Fruit fly (Drosophila melanogaster): ENCODE measurements around the gene CG1368.

CG1368 gene

DNA sequence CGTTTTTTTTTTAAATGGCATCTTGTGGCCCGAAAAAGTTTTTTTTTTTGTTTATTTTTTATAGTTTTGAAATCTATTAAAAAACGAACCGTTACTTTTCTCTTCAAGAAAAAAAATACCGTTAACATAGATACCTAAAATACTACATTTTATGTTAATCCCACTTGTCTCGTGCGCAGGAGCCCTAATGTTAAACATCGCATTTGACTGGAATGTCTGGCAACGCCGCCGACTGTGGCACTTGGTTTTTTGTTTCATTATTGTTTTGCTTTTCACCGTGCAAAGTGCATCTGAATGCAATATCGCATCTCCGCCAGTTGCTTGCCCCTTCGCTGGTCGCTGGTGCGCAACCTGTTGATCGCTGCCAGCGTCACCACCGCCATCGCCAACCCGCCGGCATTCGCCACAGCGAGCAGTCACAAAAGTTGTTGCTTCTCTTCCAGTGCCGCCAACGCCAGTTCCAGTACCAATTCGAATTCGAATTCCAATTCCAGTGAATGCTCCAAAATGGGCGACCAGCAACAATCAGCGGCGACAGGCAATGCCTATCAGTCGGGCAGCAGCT, 25.5 kb downstream of the CG1368 start, which contains the start of gene CG11590 (continued):
- 0 out of 2 replicates have a peak, but pooled peaks have one; percentile 10 for TF ChIP-seq ato (GFP tag; IDR thresholded peaks at IDR 0.05; ENCODE audit: partially characterized antibody)

DNA sequence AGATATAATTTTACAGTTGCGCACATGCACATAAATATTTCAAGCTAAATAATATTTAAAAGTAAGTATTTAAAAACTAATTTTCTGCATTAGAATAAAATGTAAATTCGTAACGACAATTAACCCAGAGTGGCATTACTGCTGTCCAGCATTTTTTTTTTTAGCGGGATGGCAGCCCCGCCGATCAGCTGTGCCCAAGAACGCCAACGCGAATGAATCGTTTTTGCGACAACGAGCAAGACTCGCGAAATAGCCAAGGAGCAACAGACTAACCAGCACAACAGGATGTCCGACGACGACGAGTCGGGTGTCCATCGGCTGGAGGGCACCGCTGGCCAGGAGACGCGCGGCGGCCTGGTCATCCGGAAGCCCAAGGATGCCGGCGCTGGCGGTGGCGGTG, 26.6 kb downstream of the CG1368 start, which contains the start of gene Prp16:
Gene Prp16, plus strand, starts transcription at position 185 of the 400 bp plus-strand sequence.
- no peak for TF ChIP-seq insv (GFP tag; optimal IDR thresholded peaks at IDR 0.05)
- no peak for TF ChIP-seq CoRest (tag; optimal IDR thresholded peaks at IDR 0.05)
- TF ChIP-seq vvl (GFP tag; IDR thresholded peaks at IDR 0.05), result peak; percentile 27
- TF ChIP-seq HLH54F (GFP tag; optimal IDR thresholded peaks at IDR 0.05), result no peak
- no peak for TF ChIP-seq ato (GFP tag; IDR thresholded peaks at IDR 0.05; ENCODE audit: partially characterized antibody)
- TF ChIP-seq pzg (GFP tag; optimal IDR thresholded peaks at IDR 0.05), result peak; percentile 34
- TF ChIP-seq rib (GFP tag; IDR thresholded peaks at IDR 0.05), result no peak
- TF ChIP-seq MBD-R2 (GFP tag; IDR thresholded peaks at IDR 0.05), result peak; percentile 85
- peak; percentile 38 for TF ChIP-seq CG15514 (GFP tag; optimal IDR thresholded peaks at IDR 0.05)
- TF ChIP-seq CG3847 (GFP tag; IDR thresholded peaks at IDR 0.05), result peak; percentile 37
- peak; percentile 13 for TF ChIP-seq BEAF-32 (GFP tag; optimal IDR thresholded peaks at IDR 0.05)
- TF ChIP-seq row (GFP tag; IDR thresholded peaks at IDR 0.05), result peak; percentile 18; the same call in 2 of the 3 replicates
- TF ChIP-seq gt (GFP tag; IDR thresholded peaks at IDR 0.05), result no peak
- TF ChIP-seq Doc3 (GFP tag; IDR thresholded peaks at IDR 0.05; ENCODE audit: partially characterized antibody), result no peak
- TF ChIP-seq Sry-β (GFP tag; optimal IDR thresholded peaks at IDR 0.05), result peak; percentile 15
- no peak for TF ChIP-seq Bteb2 (GFP tag; optimal IDR thresholded peaks at IDR 0.05)
- no peak for TF ChIP-seq nerfin-2 (GFP tag; IDR thresholded peaks at IDR 0.05; ENCODE audit: partially characterized antibody)
- no peak for TF ChIP-seq Fer1 (GFP tag; optimal IDR thresholded peaks at IDR 0.05)
- TF ChIP-seq pum (GFP tag; optimal IDR thresholded peaks at IDR 0.05), result no peak
- no peak for TF ChIP-seq CG1529 (GFP tag; optimal IDR thresholded peaks at IDR 0.05)
- TF ChIP-seq toy (GFP tag; IDR thresholded peaks at IDR 0.05), result no peak
- TF ChIP-seq Dbx (GFP tag; IDR thresholded peaks at IDR 0.05), result no peak
- TF ChIP-seq trem (tag; optimal IDR thresholded peaks at IDR 0.05), result peak; percentile 68
- TF ChIP-seq sens (GFP tag), result peak; percentile 23
- TF ChIP-seq Myb (GFP tag; optimal IDR thresholded peaks at IDR 0.05), result peak; percentile 51
- peak; percentile 39 for TF ChIP-seq MESR4 (GFP tag; optimal IDR thresholded peaks at IDR 0.05)
- no peak for TF ChIP-seq CG2116 (GFP tag; optimal IDR thresholded peaks at IDR 0.05)
- TF ChIP-seq CG42726 (GFP tag; IDR thresholded peaks at IDR 0.05; ENCODE audit: partially characterized antibody), result no peak
- peak; percentile 15 to 84 for TF ChIP-seq crp (GFP tag; optimal IDR thresholded peaks at IDR 0.05)
- no peak for TF ChIP-seq Taf1 (GFP tag; IDR thresholded peaks at IDR 0.05)

dm6 chrX:14208426-14209208, 34.1 kb downstream of the CG1368 start:
- TF ChIP-seq sc (optimal IDR thresholded peaks at IDR 0.05), result no peak
- TF ChIP-seq sc (GFP tag; optimal IDR thresholded peaks at IDR 0.05), result peak; percentile 42
- TF ChIP-seq sob (GFP tag; IDR thresholded peaks at IDR 0.05), result peak; percentile 51; the same call in 1 of the 2 replicates
- no peak for TF ChIP-seq CG2889 (GFP tag; IDR thresholded peaks at IDR 0.05)
- peak; percentile 68 for TF ChIP-seq CG12219 (GFP tag; optimal IDR thresholded peaks at IDR 0.05)
- peak; percentile 30 for TF ChIP-seq chn (GFP tag; optimal IDR thresholded peaks at IDR 0.05)
- no peak for TF ChIP-seq HmgD (GFP tag; optimal IDR thresholded peaks at IDR 0.05)
- no peak for TF ChIP-seq CG12942 (GFP tag; optimal IDR thresholded peaks at IDR 0.05)
- peak; percentile 70 for TF ChIP-seq tin (GFP tag; optimal IDR thresholded peaks at IDR 0.05)
- TF ChIP-seq BEAF-32 (GFP tag; optimal IDR thresholded peaks at IDR 0.05), result no peak
- TF ChIP-seq lab (GFP tag; optimal IDR thresholded peaks at IDR 0.05), result peak; percentile 45
- TF ChIP-seq Bgb (GFP tag; IDR thresholded peaks at IDR 0.05; ENCODE audit: partially characterized antibody), result no peak
- peak; percentile 49 for TF ChIP-seq CG6765 (GFP tag; optimal IDR thresholded peaks at IDR 0.05)
- TF ChIP-seq Neu2 (GFP tag; optimal IDR thresholded peaks at IDR 0.05; ENCODE audit: borderline replicate concordance), result no peak
- TF ChIP-seq E2f1 (GFP tag; IDR thresholded peaks at IDR 0.05), result peak; percentile 29; the same call in 1 of the 2 replicates
- TF ChIP-seq Ssrp (tag; optimal IDR thresholded peaks at IDR 0.05), result peak; percentile 57
- no peak for TF ChIP-seq hb (GFP tag; IDR thresholded peaks at IDR 0.05; ENCODE audit: partially characterized antibody)
- TF ChIP-seq nom (GFP tag; optimal IDR thresholded peaks at IDR 0.05), result peak; percentile 74

Data from whole organism, embryonic.